Fruit fly (Drosophila melanogaster): ENCODE data around the gene bip1.

- TF ChIP-seq insv (optimal IDR thresholded peaks at IDR 0.05) (no peak), Myc (optimal IDR thresholded peaks at IDR 0.05) (no peak), ttk (optimal IDR thresholded peaks at IDR 0.05) (no peak), Sin3A (optimal IDR thresholded peaks at IDR 0.05) (no peak), psq (optimal IDR thresholded peaks at IDR 0.05) (no peak)
Observed at dm6 chr3L:8094652-8095129, 36.2 kb upstream of the bip1 start.
